Fruit fly (Drosophila melanogaster): ENCODE data around the gene CG42821.

Gene CG42821

DNA sequence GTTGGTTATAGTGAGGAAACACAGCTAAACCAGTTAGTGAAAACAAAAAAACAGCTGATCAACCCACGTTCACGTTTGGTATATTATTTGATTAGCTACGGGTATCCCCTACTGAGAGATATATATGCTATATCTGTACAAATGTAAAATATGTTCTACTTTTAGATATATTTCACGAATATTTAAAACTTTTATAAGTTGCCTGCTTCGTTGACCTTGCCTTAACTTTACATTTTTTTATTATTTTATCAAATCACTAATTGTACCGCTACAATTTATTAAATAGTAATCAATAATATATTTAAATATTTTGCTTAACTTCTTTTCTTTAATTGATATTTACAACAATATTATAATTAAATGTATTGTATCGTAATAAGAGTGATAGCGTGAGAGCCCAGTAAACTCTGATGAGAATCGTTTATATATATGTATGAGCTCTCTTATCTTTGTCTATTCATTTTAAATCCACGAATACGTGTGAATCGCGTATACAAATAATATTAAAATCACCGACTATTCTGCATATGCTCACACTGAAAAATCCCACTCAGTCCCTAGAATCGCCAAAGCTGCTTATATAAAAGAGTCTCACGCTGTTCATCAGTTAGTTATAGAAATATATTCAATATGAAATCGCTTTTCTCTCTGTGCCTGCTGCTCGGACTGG, at the start of gene CG42821:
Gene CG42821, plus strand, starts transcription at position 620 of the 670 bp plus-strand sequence.
- TF ChIP-seq usp (GFP tag; optimal IDR thresholded peaks at IDR 0.05) (no peak), EcR (GFP tag; optimal IDR thresholded peaks at IDR 0.05) (no peak), psq (optimal IDR thresholded peaks at IDR 0.05) (no peak), Dll (optimal IDR thresholded peaks at IDR 0.05) (no peak), CG8478 (optimal IDR thresholded peaks at IDR 0.05) (no peak), pan (optimal IDR thresholded peaks at IDR 0.05) (no peak)

DNA sequence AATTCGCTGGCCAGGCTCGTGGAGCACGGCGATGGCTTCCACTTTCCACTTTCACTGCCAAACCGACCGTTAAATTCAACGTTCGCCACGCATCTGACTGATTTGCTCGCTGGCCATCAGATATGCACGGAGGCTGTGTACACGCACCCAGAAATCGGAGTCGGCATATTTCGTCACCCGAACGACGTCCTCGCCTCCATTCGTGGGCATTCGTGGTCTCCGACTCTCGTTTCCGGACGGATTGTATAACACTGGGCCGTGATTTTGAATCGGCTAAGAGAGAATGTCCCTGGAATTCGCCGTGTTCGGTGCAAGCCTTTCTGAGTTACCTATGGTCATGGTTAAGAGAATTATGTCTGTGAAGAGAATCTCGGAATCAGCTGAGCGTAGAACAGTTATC, 46.9 kb upstream of the CG42821 start, which contains the start of gene beat-IIa:
Gene beat-IIa, minus strand, starts transcription at position 97 of the 400 bp plus-strand sequence.
- TF ChIP-seq pan (optimal IDR thresholded peaks at IDR 0.05) (no peak), usp (GFP tag; optimal IDR thresholded peaks at IDR 0.05) (no peak), CG8478 (optimal IDR thresholded peaks at IDR 0.05) (no peak), EcR (GFP tag; optimal IDR thresholded peaks at IDR 0.05) (no peak), psq (optimal IDR thresholded peaks at IDR 0.05) (no peak), Dll (optimal IDR thresholded peaks at IDR 0.05) (no peak)

DNA sequence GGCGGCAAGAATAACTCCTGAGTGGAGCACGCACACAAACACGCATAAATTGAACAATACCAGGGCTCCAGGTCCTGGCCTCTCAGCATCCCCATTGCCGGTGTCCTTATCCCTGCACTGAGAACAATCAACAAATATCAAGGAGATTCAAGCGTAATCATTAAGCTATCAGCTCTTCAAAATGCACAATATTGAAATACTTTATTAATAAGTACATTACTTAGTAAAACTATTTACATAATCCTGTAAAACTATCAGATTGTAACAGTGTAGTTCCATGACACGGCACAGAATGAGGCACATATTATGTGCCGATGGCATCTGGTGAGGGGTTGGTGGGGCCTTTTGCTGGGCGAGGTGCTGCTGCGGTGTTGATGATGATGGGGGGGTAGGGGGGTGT, 41.8 kb upstream of the CG42821 start:
- no peak for TF ChIP-seq pan (optimal IDR thresholded peaks at IDR 0.05)
- no peak for TF ChIP-seq usp (GFP tag; optimal IDR thresholded peaks at IDR 0.05)
- TF ChIP-seq EcR (GFP tag; optimal IDR thresholded peaks at IDR 0.05) = no peak
- TF ChIP-seq psq (optimal IDR thresholded peaks at IDR 0.05) = no peak
- no peak for TF ChIP-seq CG8478 (optimal IDR thresholded peaks at IDR 0.05)
- TF ChIP-seq Dll (optimal IDR thresholded peaks at IDR 0.05) = no peak

DNA sequence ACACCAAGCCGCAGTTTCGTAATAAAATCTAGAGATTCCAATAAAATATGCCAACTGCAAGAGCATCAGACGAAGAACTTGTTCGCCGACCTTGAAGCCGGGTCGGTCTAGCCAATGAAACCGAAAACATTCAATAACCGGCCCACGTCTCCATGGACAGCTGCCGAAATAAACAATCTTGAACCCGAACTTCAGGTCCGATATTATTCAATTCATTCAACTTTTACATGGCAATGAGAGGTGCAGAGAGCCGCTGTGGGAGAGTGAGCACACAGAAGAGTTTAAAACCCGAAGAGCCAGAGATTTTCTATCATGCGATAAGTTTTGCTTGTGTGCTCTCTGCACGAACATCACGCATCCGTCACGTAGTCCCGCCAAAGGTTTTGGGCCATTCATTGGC, 35.4 kb upstream of the CG42821 start:
- TF ChIP-seq Dll (optimal IDR thresholded peaks at IDR 0.05) = no peak
- TF ChIP-seq EcR (GFP tag; optimal IDR thresholded peaks at IDR 0.05) = peak in 1 of 2 experiments; percentile 38
- no peak for TF ChIP-seq usp (GFP tag; optimal IDR thresholded peaks at IDR 0.05)

DNA sequence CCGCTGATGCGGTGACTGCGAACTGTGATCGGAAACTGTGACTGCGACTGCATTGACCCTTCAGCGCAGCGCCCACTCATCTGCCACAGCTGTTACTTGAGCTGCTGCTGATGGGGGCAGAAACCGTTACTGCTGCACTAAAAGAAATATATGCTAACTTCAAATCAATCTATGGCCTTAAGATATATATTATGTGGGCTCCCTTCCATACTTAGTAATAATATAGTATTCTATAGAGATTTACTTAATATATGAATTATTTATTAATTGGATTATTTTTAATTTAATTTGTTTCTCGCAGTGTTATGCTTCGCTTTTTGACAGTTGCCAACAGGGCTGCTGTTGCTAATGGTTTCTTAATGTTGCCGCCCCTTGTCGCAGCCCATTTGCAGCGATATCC, 33.8 kb upstream of the CG42821 start:
- no peak for TF ChIP-seq CG8478 (optimal IDR thresholded peaks at IDR 0.05)
- TF ChIP-seq psq (optimal IDR thresholded peaks at IDR 0.05) = no peak
- TF ChIP-seq usp (GFP tag; optimal IDR thresholded peaks at IDR 0.05) = no peak
- no peak for TF ChIP-seq EcR (GFP tag; optimal IDR thresholded peaks at IDR 0.05)
- no peak for TF ChIP-seq Dll (optimal IDR thresholded peaks at IDR 0.05)
- no peak for TF ChIP-seq pan (optimal IDR thresholded peaks at IDR 0.05)

DNA sequence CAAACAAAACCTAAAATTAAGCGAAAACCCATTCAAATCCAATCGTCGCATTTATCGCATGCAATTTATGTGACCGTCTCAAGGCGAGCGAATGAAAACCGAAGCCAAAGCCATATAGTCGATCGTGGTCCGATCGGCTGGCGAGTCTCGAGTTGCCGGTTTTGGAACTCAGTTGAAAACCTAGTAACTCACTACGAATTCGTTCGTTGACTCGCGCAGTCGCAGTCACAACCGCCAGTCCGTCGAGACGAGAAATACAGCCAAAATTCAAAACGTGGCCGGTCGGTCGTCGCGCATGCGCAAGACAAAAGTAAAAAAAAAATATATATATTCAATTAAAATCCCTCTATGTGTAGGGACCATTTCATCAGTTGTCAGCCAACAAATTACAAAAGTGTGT, 33.1 kb upstream of the CG42821 start, which contains the start of gene lute:
Gene lute, plus strand, starts transcription at position 203 of the 400 bp plus-strand sequence.
- TF ChIP-seq pan (optimal IDR thresholded peaks at IDR 0.05) (no peak), Dll (optimal IDR thresholded peaks at IDR 0.05) (no peak), psq (optimal IDR thresholded peaks at IDR 0.05) (no peak), usp (GFP tag; optimal IDR thresholded peaks at IDR 0.05) (no peak), EcR (GFP tag; optimal IDR thresholded peaks at IDR 0.05) (no peak), CG8478 (optimal IDR thresholded peaks at IDR 0.05) (no peak)

DNA sequence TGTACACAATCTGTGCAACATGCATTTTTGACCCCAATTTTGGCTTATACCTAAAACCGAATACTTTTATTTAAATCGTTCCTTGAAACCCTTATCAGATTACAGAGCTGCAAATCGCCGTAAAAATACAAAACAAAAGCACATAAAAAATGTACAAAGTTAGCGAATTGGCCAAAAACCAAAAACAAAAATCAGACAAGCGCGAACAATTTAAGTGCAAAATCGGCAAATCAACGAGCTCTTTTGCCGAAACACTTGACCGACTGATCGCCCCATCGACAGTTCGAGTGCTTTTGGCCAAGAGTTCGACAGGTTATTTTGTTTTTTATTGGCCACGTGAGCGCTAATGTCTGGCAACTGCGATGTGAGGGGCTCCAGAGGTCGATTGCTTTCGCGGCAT, 31.0 kb upstream of the CG42821 start:
- no peak for TF ChIP-seq CG8478 (optimal IDR thresholded peaks at IDR 0.05)
- no peak for TF ChIP-seq psq (optimal IDR thresholded peaks at IDR 0.05)
- TF ChIP-seq pan (optimal IDR thresholded peaks at IDR 0.05) = no peak
- TF ChIP-seq usp (GFP tag; optimal IDR thresholded peaks at IDR 0.05) = no peak
- no peak for TF ChIP-seq EcR (GFP tag; optimal IDR thresholded peaks at IDR 0.05)

DNA sequence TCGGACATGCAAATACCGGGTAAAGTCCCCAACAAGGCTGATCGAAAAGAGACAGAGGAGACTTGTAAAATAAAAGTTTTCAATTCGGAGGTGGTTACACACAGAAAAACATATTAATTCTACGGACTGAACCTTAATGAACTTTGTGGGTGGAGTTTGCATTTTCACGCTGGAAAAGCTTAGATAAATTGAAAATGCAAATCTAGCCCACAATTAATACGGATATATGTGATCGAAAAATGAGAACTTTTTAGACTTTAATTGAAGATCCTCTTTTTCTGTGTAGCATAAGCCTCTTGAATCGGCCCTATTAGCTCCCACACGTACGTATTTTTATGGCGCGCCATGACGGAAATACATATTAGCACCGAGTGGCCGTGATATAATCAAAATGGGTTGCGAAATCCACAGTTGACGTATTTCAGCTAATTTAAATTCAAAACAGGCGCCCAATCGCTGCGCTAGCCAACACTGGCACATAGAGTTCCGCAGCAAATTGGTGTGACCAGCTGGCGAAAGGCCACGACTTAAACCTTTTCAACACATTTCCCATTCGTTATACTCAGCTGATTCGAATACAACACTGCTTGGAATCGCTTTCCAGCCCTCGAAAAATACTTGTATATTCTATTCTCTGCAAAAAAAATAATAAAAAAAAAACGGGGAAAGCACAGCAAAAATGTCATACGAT, 27.4 kb upstream of the CG42821 start:
- TF ChIP-seq pan (optimal IDR thresholded peaks at IDR 0.05) = no peak
- no peak for TF ChIP-seq CG8478 (optimal IDR thresholded peaks at IDR 0.05)
- TF ChIP-seq usp (GFP tag; optimal IDR thresholded peaks at IDR 0.05) = no peak
- no peak for TF ChIP-seq psq (optimal IDR thresholded peaks at IDR 0.05)
- no peak for TF ChIP-seq EcR (GFP tag; optimal IDR thresholded peaks at IDR 0.05)
- no peak for TF ChIP-seq Dll (optimal IDR thresholded peaks at IDR 0.05)

DNA sequence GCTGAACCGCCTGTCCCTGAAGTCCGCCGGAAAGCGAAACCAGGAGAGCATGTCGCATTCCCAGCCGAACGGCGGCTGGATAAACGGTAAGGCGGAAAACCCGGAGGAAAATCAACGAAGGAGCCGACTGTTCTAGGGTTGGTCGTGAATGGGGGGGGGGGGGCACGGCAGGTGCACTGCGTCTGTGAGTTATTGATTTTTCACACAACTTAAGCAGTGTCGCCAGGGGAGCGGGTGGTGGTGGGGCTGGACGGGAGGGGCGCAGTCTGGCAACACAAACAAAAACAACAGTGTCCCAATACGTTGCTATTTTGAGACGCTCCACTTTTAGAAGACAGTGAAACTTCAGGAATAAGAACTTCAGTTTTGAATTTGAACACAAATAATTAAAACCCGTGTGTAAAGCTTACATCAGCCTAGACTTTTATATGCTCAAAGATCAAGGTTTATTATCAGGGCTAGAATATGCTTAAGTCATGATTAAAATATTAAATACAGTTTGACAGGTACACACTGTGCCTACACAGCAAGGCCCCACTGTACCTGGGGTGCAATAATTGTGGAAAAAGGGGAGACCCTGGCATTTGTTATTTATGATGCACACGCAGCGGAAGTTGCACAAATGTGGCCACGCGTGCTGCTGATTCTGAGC, 26.6 kb upstream of the CG42821 start:
- no peak for TF ChIP-seq usp (GFP tag; optimal IDR thresholded peaks at IDR 0.05)

DNA sequence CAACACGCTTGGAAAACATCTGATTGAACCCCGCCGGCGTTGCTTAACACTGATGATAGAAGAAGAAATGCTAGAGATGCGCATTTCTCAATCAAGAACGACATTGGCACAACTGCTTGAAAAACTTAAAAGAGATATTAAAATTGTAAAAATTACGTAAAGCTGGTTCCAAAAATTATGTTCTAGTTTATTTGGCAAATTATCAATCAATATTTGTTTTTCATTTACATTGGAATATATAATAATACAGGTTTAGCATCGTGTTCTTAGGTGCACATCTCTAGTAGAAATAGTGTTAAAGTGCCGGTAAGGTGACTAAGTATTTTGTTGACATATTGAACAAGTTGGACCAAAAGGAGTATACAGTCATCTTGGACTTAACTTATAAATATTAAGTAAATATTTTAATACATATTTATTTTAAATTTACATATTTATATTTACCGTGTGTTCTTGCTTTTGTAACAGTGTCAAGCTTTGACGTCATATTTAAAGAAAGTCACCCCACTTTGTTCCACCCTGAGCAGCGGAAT, 21.5 kb upstream of the CG42821 start, which contains the start of the genes Brf and sds22:
Gene Brf, minus strand, starts transcription at position 25 of the 533 bp plus-strand sequence.
Gene sds22, plus strand, starts transcription at position 282 of the 533 bp plus-strand sequence.
- TF ChIP-seq CG8478 (optimal IDR thresholded peaks at IDR 0.05) = no peak
- no peak for TF ChIP-seq EcR (GFP tag; optimal IDR thresholded peaks at IDR 0.05)

DNA sequence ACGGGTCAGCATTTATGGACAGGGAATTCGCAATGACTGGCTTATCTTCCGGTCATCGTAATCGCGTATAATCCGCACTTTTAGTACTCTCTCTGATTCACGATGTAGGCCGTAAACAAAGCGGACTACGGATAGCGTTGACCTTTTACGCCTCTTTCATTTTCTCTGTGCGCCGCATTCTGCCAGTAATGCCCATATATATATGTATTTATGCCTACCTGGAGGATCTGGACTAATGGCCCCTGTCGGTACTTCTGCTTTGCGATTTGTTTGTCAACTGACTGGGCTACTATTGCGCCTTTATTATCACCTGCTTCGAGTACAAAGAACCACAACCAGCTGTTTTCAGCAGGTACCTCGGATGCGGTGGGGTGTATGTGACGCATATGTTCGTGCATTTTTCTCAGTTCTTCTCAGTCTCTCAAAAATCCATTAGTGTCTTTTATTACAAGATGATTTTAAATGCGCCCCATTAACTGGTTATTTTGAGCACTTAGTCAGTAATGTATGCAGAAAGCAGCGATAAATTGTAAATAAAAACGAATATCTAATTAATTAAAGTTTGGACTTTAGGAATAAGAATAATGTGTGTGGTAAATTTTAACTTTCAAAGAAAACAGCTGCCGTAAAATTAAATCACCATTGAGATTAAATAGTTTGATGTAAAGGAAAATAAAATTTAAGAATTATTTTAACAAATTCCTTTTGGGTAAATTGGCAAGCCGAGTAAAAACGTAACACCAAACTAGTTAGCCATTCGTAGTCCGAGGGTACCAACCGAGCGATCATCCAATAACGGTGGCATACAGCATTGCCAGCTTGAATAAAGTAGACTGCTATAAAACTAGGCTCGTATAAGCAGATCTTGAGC, 18.3 kb upstream of the CG42821 start, which contains the start of gene CREG:
Gene CREG, minus strand, starts transcription at position 323 of the 871 bp plus-strand sequence.
- TF ChIP-seq CG8478 (optimal IDR thresholded peaks at IDR 0.05) (no peak), pan (optimal IDR thresholded peaks at IDR 0.05) (peak; percentile 93)
